Worm (Caenorhabditis elegans) whole organism, late embryonic: ENCODE results near the gene tbc-12.

Experiments used
- C08G9.2 ChIP-seq: sonication (generic microtip); optimal IDR thresholded peaks from 2 replicates; lab custom pipeline; 2016; ENCODE audit warnings: mild to moderate bottlenecking, missing genetic modification characterization, moderate library complexity, missing compliant biosample characterization
- C38D4.7 ChIP-seq: fragments of 200-800 bp; sonication (Bioruptor generic); optimal IDR thresholded peaks from 2 replicates; lab custom pipeline; 2018; ENCODE audit warnings: mild to moderate bottlenecking, missing genetic modification characterization, moderate library complexity, missing compliant biosample characterization
- K02D7.2 ChIP-seq: sonication (generic microtip); optimal IDR thresholded peaks from 2 replicates; lab custom pipeline; 2017; ENCODE audit warnings: mild to moderate bottlenecking, missing genetic modification characterization, missing compliant biosample characterization
- Y22D7AL.16 ChIP-seq: sonication (generic microtip); optimal IDR thresholded peaks from 2 replicates; lab custom pipeline; 2016; ENCODE audit warnings: missing genetic modification characterization, missing compliant biosample characterization
- ceh-14 ChIP-seq: sonication (generic microtip); optimal IDR thresholded peaks from 2 replicates; lab custom pipeline; 2016; ENCODE audit warnings: missing genotype, missing genetic modification characterization, missing compliant biosample characterization
- ceh-18 ChIP-seq: sonication (generic microtip); optimal IDR thresholded peaks from 2 replicates; lab custom pipeline; 2016; ENCODE audit warnings: missing genetic modification characterization, missing compliant biosample characterization
- ceh-22 ChIP-seq: sonication (generic microtip); optimal IDR thresholded peaks from 2 replicates; lab custom pipeline; 2017; ENCODE audit warnings: missing biosample characterization, missing genetic modification characterization
- ceh-24 ChIP-seq: sonication (generic microtip); optimal IDR thresholded peaks from 2 replicates; lab custom pipeline; 2016; ENCODE audit warnings: mild to moderate bottlenecking, missing genetic modification characterization, missing compliant biosample characterization
- ceh-30 ChIP-seq: fragments of 150-350 bp; optimal IDR thresholded peaks from 2 replicates; lab custom pipeline; 2014; ENCODE audit warnings: missing biosample characterization, missing genetic modification characterization
- ceh-31 ChIP-seq: sonication (generic microtip); optimal IDR thresholded peaks from 2 replicates; lab custom pipeline; 2016; ENCODE audit warnings: missing genetic modification characterization, missing compliant biosample characterization
- ceh-34 ChIP-seq: sonication (generic microtip); optimal IDR thresholded peaks from 2 replicates; lab custom pipeline; 2016; ENCODE audit warnings: mild to moderate bottlenecking, missing genetic modification characterization, missing compliant biosample characterization
- ceh-48 ChIP-seq: sonication (generic microtip); optimal IDR thresholded peaks from 2 replicates; lab custom pipeline; 2016; ENCODE audit warnings: missing genetic modification characterization, inconsistent platforms, missing compliant biosample characterization
- che-1 ChIP-seq: sonication (generic microtip); optimal IDR thresholded peaks from 2 replicates; lab custom pipeline; 2016; ENCODE audit warnings: mild to moderate bottlenecking, missing genetic modification characterization, missing compliant biosample characterization
- dmd-4 ChIP-seq: sonication (generic microtip); optimal IDR thresholded peaks from 2 replicates; lab custom pipeline; 2016; ENCODE audit warnings: borderline replicate concordance, missing genetic modification characterization, missing compliant biosample characterization
- dve-1 ChIP-seq: sonication (generic microtip); optimal IDR thresholded peaks from 2 replicates; lab custom pipeline; 2017; ENCODE audit warnings: antibody characterized with exemption, mild to moderate bottlenecking, missing genetic modification characterization, missing compliant biosample characterization
- elt-2 ChIP-seq: sonication (generic microtip); optimal IDR thresholded peaks from 2 replicates; lab custom pipeline; 2016; ENCODE audit warnings: missing genetic modification reagents, missing genetic modification characterization, missing compliant biosample characterization
- elt-4 ChIP-seq: sonication (generic microtip); optimal IDR thresholded peaks from 2 replicates; lab custom pipeline; 2016; ENCODE audit warnings: missing genetic modification characterization, missing compliant biosample characterization
- ets-4 ChIP-seq: sonication (generic microtip); optimal IDR thresholded peaks from 2 replicates; lab custom pipeline; 2016; ENCODE audit warnings: missing genetic modification characterization, missing compliant biosample characterization
- eyg-1 ChIP-seq: sonication (generic microtip); optimal IDR thresholded peaks from 2 replicates; lab custom pipeline; 2016; ENCODE audit warnings: missing genotype, missing genetic modification characterization, missing compliant biosample characterization
- fax-1 ChIP-seq: sonication (generic microtip); optimal IDR thresholded peaks from 2 replicates; lab custom pipeline; 2016; ENCODE audit warnings: missing genotype, missing genetic modification characterization, missing compliant biosample characterization
- fkh-6 ChIP-seq: sonication (generic microtip); optimal IDR thresholded peaks from 2 replicates; lab custom pipeline; 2016; ENCODE audit warnings: missing genetic modification characterization, missing compliant biosample characterization
- hlh-13 ChIP-seq: fragments of 200-800 bp; sonication (Bioruptor generic); optimal IDR thresholded peaks from 2 replicates; lab custom pipeline; 2018; ENCODE audit warnings: mild to moderate bottlenecking, missing genetic modification characterization, missing compliant biosample characterization
- hlh-6 ChIP-seq: sonication (generic microtip); optimal IDR thresholded peaks from 2 replicates; lab custom pipeline; 2016; ENCODE audit warnings: missing genotype, missing genetic modification characterization, missing compliant biosample characterization
- lin-11 ChIP-seq: fragments of 200-800 bp; sonication (Bioruptor generic); optimal IDR thresholded peaks from 2 replicates; lab custom pipeline; 2018; ENCODE audit warnings: mild to moderate bottlenecking, missing genetic modification characterization, missing compliant biosample characterization
- mec-3 ChIP-seq: sonication (generic microtip); optimal IDR thresholded peaks from 2 replicates; lab custom pipeline; 2016; ENCODE audit warnings: borderline replicate concordance, missing genetic modification characterization, missing compliant biosample characterization
- nhr-11 ChIP-seq: fragments of 150-350 bp; optimal IDR thresholded peaks from 2 replicates; lab custom pipeline; 2014; ENCODE audit warnings: missing biosample characterization, missing genetic modification characterization
- nhr-232 ChIP-seq: sonication (generic microtip); optimal IDR thresholded peaks from 2 replicates; lab custom pipeline; 2016; ENCODE audit warnings: missing genetic modification characterization, missing compliant biosample characterization
- odd-2 ChIP-seq: sonication (generic microtip); optimal IDR thresholded peaks from 2 replicates; lab custom pipeline; 2017; ENCODE audit warnings: antibody characterized with exemption, mild to moderate bottlenecking, missing genetic modification characterization, missing compliant biosample characterization
- pag-3 ChIP-seq: sonication (generic microtip); optimal IDR thresholded peaks from 2 replicates; lab custom pipeline; 2016; ENCODE audit warnings: missing compliant biosample characterization, missing genetic modification characterization, borderline replicate concordance
- pax-1 ChIP-seq: fragments of 150-350 bp; optimal IDR thresholded peaks from 2 replicates; lab custom pipeline; 2014; ENCODE audit warnings: missing biosample characterization, missing genetic modification characterization
- pha-4 ChIP-seq: fragments of 150-350 bp; optimal IDR thresholded peaks from 2 replicates; lab custom pipeline; 2018; ENCODE audit warnings: missing biosample characterization, missing genetic modification reagents, missing genetic modification characterization
- pqm-1 ChIP-seq: sonication (generic microtip); optimal IDR thresholded peaks from 2 replicates; lab custom pipeline; 2016; ENCODE audit warnings: missing genetic modification characterization, missing compliant biosample characterization
- pros-1 ChIP-seq: fragments of 150-350 bp; optimal IDR thresholded peaks from 2 replicates; lab custom pipeline; 2014; ENCODE audit warnings: missing biosample characterization, missing genetic modification reagents, missing genetic modification characterization
- ref-2 ChIP-seq: sonication (generic microtip); optimal IDR thresholded peaks from 2 replicates; lab custom pipeline; 2016; ENCODE audit warnings: missing genetic modification characterization, missing compliant biosample characterization
- sdc-2 ChIP-seq: sonication (generic microtip); optimal IDR thresholded peaks from 2 replicates; lab custom pipeline; 2016; ENCODE audit warnings: missing genotype, missing genetic modification characterization, missing compliant biosample characterization
- sox-4 ChIP-seq: sonication (generic microtip); optimal IDR thresholded peaks from 2 replicates; lab custom pipeline; 2017; ENCODE audit warnings: mild to moderate bottlenecking, missing genetic modification characterization, inconsistent platforms, missing compliant biosample characterization
- syd-9 ChIP-seq: sonication (generic microtip); optimal IDR thresholded peaks from 2 replicates; lab custom pipeline; 2016; ENCODE audit warnings: mild to moderate bottlenecking, missing genetic modification characterization, moderate library complexity, missing compliant biosample characterization
- tbx-2 ChIP-seq: sonication (generic microtip); optimal IDR thresholded peaks from 2 replicates; lab custom pipeline; 2016; ENCODE audit warnings: missing genetic modification characterization, missing compliant biosample characterization
- ttx-3 ChIP-seq: sonication (generic microtip); optimal IDR thresholded peaks from 2 replicates; lab custom pipeline; 2016; ENCODE audit warnings: missing genetic modification reagents, missing genetic modification characterization, missing compliant biosample characterization
- unc-3 ChIP-seq, 2 experiments: fragments of 200-800 bp in 1 of 2; sonication (Bioruptor generic) in 1 of 2; sonication (generic microtip) in 1 of 2; conservative IDR thresholded peaks in 1 of 2; optimal IDR thresholded peaks in 1 of 2; 2 replicates each; pipeline versions ENCODE4 v1.3.6 to Lab custom; 2016 to 2022; ENCODE audit warnings: missing compliant biosample characterization in 2 of 2, missing genetic modification characterization in 2 of 2, missing genetic modification reagents in 1 of 2
- unc-42 ChIP-seq: sonication (generic microtip); optimal IDR thresholded peaks from 2 replicates; lab custom pipeline; 2016; ENCODE audit warnings: missing genotype, missing genetic modification characterization, missing compliant biosample characterization
- unc-86 ChIP-seq: sonication (generic microtip); optimal IDR thresholded peaks from 2 replicates; lab custom pipeline; 2016; ENCODE audit warnings: missing genetic modification characterization, missing compliant biosample characterization
- zip-5 ChIP-seq: sonication (generic microtip); optimal IDR thresholded peaks from 2 replicates; lab custom pipeline; 2016; ENCODE audit warnings: missing genetic modification characterization, missing compliant biosample characterization
- ztf-16 ChIP-seq: sonication (generic microtip); optimal IDR thresholded peaks from 2 replicates; lab custom pipeline; 2017; ENCODE audit warnings: missing genetic modification characterization, missing compliant biosample characterization

The tbc-12 gene

ce11 chrX:2497816-2498215 lies 34.4 kb downstream of the tbc-12 start:
- TF ChIP-seq ceh-22 (tag; lab: Kevin White, UChicago) (no peak), lin-11 (tag; lab: Kevin White, UChicago) (no peak), C38D4.7 (GFP tag; lab: Kevin White, UChicago) (no peak), Y22D7AL.16 (no peak), ref-2 (tag; lab: Kevin White, UChicago) (peak; percentile 37), hlh-6 (no peak), sox-4 (tag; lab: Kevin White, UChicago) (no peak)
- TF ChIP-seq, all 69 proteins: peak for 1

DNA sequence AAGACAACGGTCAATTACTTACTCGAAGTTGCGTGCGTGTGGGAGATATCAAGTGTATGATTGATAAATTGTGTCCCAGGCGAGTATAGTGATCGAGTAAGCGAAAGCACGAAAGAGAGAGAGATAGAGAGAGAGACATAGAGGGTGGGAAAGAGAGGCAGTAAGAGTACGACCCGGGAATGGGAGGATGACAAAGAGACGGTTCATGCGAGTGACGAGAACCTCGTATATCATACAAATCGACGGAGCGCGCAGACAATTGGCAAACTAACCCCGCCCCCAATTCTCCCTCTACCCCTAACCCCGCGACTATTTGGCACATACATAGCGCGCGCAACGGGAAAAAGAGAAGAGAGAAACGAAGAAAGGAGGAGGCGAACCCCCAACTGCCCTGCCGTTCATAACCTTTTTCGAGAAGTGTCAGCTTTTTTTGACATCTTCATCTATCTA lies 36.4 kb downstream of the tbc-12 start, which contains the start of gene rabr-1:
Gene rabr-1, plus strand, starts transcription at position 316 of the 450 bp plus-strand sequence.
- TF ChIP-seq ceh-18 (tag; lab: Kevin White, UChicago) (peak; percentile 12), ttx-3 (tag; lab: Kevin White, UChicago) (no peak), ceh-34 (peak; percentile 7), pax-1 (tag; lab: Kevin White, UChicago) (no peak), tbx-2 (tag; lab: Kevin White, UChicago) (peak; percentile 56)

DNA sequence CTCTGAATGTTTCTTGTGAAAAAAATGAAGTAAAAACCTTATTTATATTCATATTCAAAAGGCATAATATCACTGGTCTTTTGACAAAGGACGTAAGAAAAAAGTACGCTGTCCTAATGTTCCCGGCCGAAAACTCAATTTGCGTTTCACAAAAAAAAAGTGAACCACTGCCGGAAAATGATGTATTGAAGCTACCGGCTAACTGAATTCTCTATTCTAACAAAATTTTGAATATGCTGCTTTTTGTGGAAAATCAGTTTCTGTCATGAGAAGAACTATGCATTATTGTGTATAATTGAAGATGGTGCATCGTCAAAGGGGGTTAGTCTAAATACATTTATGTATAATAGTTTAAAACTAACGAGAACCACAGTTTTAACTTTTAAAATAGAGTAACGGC lies 38.0 kb downstream of the tbc-12 start:
- TF ChIP-seq ceh-30 (no peak), elt-4 (tag; lab: Kevin White, UChicago) (no peak), K02D7.2 (tag; lab: Kevin White, UChicago) (no peak), C08G9.2 (no peak), pha-4 (no peak), pros-1 (tag; lab: Kevin White, UChicago) (no peak), odd-2 (no peak), ceh-24 (no peak), unc-42 (peak; percentile 60)

DNA sequence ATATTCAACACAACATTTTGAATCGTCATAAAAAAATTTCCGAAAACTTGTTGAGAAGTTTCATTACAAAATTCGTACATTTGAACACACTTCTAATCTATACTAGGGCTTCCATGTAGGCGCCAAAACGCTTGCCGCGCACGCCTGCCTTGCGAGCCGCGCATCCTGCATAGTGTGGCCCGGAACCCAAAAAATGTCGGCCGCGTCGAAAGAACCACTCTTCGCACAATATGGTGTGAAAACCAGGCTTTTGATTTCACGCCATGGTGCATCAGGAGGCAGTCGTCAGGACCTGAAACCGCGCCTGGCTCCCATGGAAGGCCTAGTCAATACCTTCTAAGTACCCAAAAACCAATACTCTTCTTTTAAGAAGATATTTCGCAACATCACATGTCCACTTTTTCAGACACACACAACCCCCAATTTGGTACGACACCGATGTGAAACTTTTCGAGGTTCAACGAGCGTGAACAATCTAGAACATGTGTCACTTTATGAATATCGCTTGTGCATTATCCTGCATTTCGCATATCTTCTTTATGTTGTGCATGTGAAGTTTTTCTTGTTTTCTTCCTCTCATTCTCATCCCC lies 38.6 kb downstream of the tbc-12 start:
- TF ChIP-seq ref-2 (tag; lab: Kevin White, UChicago) (no peak), fax-1 (tag; lab: Kevin White, UChicago) (no peak), elt-2 (no peak), ttx-3 (tag; lab: Kevin White, UChicago) (no peak)

ce11 chrX:2488526-2489098 lies 43.6 kb downstream of the tbc-12 start, which contains the start of gene hid-1:
TSS of gene hid-1 (plus strand) at chrX:2489048.
- TF ChIP-seq pqm-1 (tag; lab: Kevin White, UChicago), result no peak
- no peak for TF ChIP-seq Y22D7AL.16
- no peak for TF ChIP-seq ceh-22 (tag; lab: Kevin White, UChicago)
- peak; percentile 76 for TF ChIP-seq ceh-48 (tag; lab: Kevin White, UChicago)
- TF ChIP-seq tbx-2 (tag; lab: Kevin White, UChicago), result peak; percentile 53
- TF ChIP-seq ceh-14 (tag; lab: Kevin White, UChicago), result peak; percentile 6
- no peak for TF ChIP-seq dve-1
- no peak for TF ChIP-seq dmd-4 (tag; lab: Kevin White, UChicago)
- TF ChIP-seq che-1, result no peak
- TF ChIP-seq sdc-2 (tag; lab: Kevin White, UChicago), result no peak
- no peak for TF ChIP-seq fkh-6 (tag; lab: Kevin White, UChicago)
- TF ChIP-seq hlh-13 (GFP tag; lab: Kevin White, UChicago), result no peak
- TF ChIP-seq ets-4, result peak; percentile 18
- no peak for TF ChIP-seq unc-3 (GFP tag; conservative IDR thresholded peaks at IDR 0.05; lab: Robert Waterston, UW)
- TF ChIP-seq unc-3 (tag; optimal IDR thresholded peaks at IDR 0.05; lab: Kevin White, UChicago), result no peak
- TF ChIP-seq ceh-31 (tag; lab: Kevin White, UChicago), result peak; percentile 74
- no peak for TF ChIP-seq mec-3
- TF ChIP-seq eyg-1 (tag; lab: Kevin White, UChicago), result no peak
- no peak for TF ChIP-seq syd-9 (tag; lab: Kevin White, UChicago)
- peak; percentile 20 for TF ChIP-seq unc-86 (tag; lab: Kevin White, UChicago)
- no peak for TF ChIP-seq pag-3
- no peak for TF ChIP-seq hlh-6
- TF ChIP-seq nhr-232, result no peak
- TF ChIP-seq nhr-11, result no peak
- TF ChIP-seq pax-1 (tag; lab: Kevin White, UChicago), result no peak
- TF ChIP-seq unc-42, result peak; percentile 89
- TF ChIP-seq zip-5 (tag; lab: Kevin White, UChicago), result no peak
- TF ChIP-seq ztf-16 (tag; lab: Kevin White, UChicago), result no peak
